Worm (Caenorhabditis elegans): ENCODE data around the gene F39F10.3.

DNA sequence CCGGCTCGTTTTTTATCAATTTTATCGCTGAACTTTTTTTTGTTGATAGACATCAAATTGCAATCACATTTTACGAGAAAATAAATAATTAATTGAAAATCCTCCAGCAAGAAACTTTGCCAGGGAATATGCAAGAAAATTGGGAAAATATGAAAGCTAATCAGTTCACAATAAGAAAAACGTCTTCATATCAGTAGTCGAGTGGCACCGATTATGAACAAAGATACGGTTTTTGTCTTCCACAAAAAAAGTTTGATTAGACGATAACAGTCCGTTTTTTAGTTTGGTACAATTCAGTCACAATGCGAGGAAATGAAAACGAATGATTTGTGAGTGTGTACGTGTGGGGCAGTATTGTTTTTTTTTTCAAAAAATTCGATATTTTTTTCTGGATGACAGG, 26.8 kb upstream of the F39F10.3 start:
- TF ChIP-seq ceh-79 (tag; optimal IDR thresholded peaks at IDR 0.05) (no peak), nhr-80 (tag; optimal IDR thresholded peaks at IDR 0.05) (peak; percentile 50), madf-3 (GFP tag; IDR thresholded peaks at IDR 0.05) (no peak), unc-62 (GFP tag; optimal IDR thresholded peaks at IDR 0.05) (no peak), die-1 (tag; optimal IDR thresholded peaks at IDR 0.05) (no peak), snpc-1.1 (tag; optimal IDR thresholded peaks at IDR 0.05; ENCODE audit: insufficient read depth) (no peak)

Data from whole organism, young adult.